Worm (Caenorhabditis elegans) whole organism, L4 larva: Measurements from ENCODE around the gene T02C1.2.
A peak's percentile ranks its signal among the peaks of the same experiment; 100 is the strongest.

Source experiments
- F26F4.8 ChIP-seq: fragments of 200-800 bp; sonication (Bioruptor generic); conservative IDR thresholded peaks from 2 replicates; pipeline ENCODE4 v1.3.6; 2022; ENCODE audit warnings: missing genetic modification characterization, missing compliant biosample characterization
- aly-2 ChIP-seq: sonication (generic microtip); optimal IDR thresholded peaks from 2 replicates; lab custom pipeline; 2018; ENCODE audit warnings: missing biosample characterization, missing genetic modification characterization
- mdl-1 ChIP-seq, 2 experiments: fragments of 150-350 bp in 1 of 2; sonication (generic microtip) in 1 of 2; optimal IDR thresholded peaks; 2 replicates each; lab custom pipeline; 2014 to 2017; ENCODE audit warnings: missing biosample characterization in 2 of 2, missing genetic modification characterization in 2 of 2
- nhr-11 ChIP-seq: fragments of 150-350 bp; optimal IDR thresholded peaks from 2 replicates; lab custom pipeline; 2014; ENCODE audit warnings: missing biosample characterization, missing genetic modification characterization
- nhr-77 ChIP-seq: fragments of 150-350 bp; optimal IDR thresholded peaks from 2 replicates; lab custom pipeline; 2014; ENCODE audit warnings: missing biosample characterization, missing genetic modification characterization
- pqm-1 ChIP-seq: sonication (generic microtip); optimal IDR thresholded peaks from 2 replicates; lab custom pipeline; 2017; ENCODE audit warnings: missing biosample characterization, missing genetic modification characterization

DNA sequence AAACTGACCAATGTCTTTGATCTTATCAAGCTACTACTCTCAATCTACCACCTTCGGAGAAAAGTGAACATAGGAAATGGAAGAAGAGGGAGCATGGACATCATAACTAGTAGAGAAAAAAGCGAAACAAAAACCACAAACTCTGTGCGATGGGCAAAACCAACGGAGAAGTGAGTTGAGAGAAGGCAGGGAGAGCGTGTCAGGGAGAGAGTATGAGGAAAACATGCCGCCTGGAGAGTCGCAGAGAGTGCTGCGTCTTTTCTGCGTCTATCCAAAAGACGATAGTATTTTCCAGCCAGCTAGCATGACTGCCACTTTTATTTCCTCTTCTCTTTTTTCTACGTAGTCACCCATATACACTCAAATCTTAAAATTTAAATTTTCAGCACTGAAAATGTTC lies 10.8 kb upstream of the T02C1.2 start, which contains the start of gene saeg-2:
- TF ChIP-seq pqm-1 (tag; lab: Kevin White, UChicago) (peak; percentile 36), aly-2 (tag; lab: Kevin White, UChicago) (no peak), nhr-77 (no peak), F26F4.8 (GFP tag; lab: Robert Waterston, UW) (no peak), nhr-11 (tag; lab: Kevin White, UChicago) (no peak), mdl-1 (tag; optimal IDR thresholded peaks at IDR 0.05; lab: Kevin White, UChicago) (peak in 1 of 2 experiments; percentile 71)
